Worm (Caenorhabditis elegans): ENCODE data around the gene sas-1.

- TF ChIP-seq nhr-12 (tag; optimal IDR thresholded peaks at IDR 0.05) (no peak), nfya-1 (tag; optimal IDR thresholded peaks at IDR 0.05; ENCODE audit: insufficient read depth) (no peak), ceh-28 (tag; optimal IDR thresholded peaks at IDR 0.05) (no peak), nhr-237 (tag; optimal IDR thresholded peaks at IDR 0.05) (no peak), pha-4 (tag; optimal IDR thresholded peaks at IDR 0.05) (no peak), pqm-1 (tag; optimal IDR thresholded peaks at IDR 0.05) (no peak)
Measured at ce11 chrIII:12757367-12757766, 58.1 kb downstream of the sas-1 start, which contains the start of gene srw-9.

Data from whole organism, L3 larva.